Worm (Caenorhabditis elegans) whole organism, L4/young adult: ENCODE data around the gene Y41D4A.7.

Experiments used
- W03F9.2 ChIP-seq: fragments of 150-350 bp; optimal IDR thresholded peaks from 2 replicates; lab custom pipeline; 2014; ENCODE audit warnings: missing biosample characterization, missing genetic modification characterization
- dao-5 ChIP-seq: sonication (generic microtip); optimal IDR thresholded peaks from 2 replicates; lab custom pipeline; 2016; ENCODE audit warnings: missing genotype, missing genetic modification characterization, moderate library complexity, missing compliant biosample characterization
- him-1 ChIP-seq: sonication (generic microtip); optimal IDR thresholded peaks from 2 replicates; lab custom pipeline; 2016; ENCODE audit warnings: missing genotype, missing genetic modification reagents, missing genetic modification characterization, missing compliant biosample characterization

DNA sequence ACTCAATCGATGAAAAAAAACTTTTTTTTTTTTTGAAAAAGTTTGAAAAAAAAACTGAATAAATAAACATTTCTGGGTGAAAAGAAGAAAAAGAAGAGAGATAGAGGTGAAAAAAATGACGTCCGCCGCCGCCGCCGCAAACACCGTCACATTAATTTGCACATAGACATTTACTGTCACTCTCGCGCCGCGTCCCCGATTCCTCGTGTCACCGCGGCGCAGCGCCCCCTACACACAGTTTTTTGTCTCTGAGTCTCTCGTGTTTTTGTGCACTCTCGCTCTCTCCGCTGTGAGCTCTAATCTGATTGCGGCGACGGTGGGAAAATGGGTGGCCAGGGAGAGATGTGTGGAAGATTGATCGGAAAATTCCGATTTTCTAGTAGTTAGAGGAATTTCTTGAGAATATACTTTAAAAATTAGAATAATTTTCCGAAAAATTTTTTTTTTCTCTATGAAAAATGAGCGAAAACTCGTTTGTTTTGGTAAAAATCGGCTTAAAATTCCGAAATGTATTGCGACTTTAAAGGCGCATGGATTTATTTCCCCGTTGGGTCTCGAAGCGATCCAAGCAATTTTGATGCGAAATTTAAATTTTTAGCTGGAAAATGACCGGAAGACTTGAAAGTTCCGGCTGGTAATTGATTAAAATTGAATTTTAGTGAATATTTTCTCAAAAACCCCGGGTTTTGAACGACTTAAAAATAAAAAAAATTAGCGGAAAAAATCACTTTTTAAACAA lies 21.8 kb downstream of the Y41D4A.7 start:
- no peak for TF ChIP-seq W03F9.2 (tag; lab: Kevin White, UChicago)
- TF ChIP-seq him-1: no peak
- TF ChIP-seq dao-5 (tag; lab: Kevin White, UChicago): no peak
